Worm (Caenorhabditis elegans) whole organism, late embryonic: ENCODE data around the gene srw-16.

Experiments
- C38D4.7 ChIP-seq: fragments of 200-800 bp; sonication (Bioruptor generic); optimal IDR thresholded peaks from 2 replicates; lab custom pipeline; 2018; ENCODE audit warnings: mild to moderate bottlenecking, missing genetic modification characterization, moderate library complexity, missing compliant biosample characterization
- F13H6.1 ChIP-seq: sonication (generic microtip); optimal IDR thresholded peaks from 2 replicates; lab custom pipeline; 2016; ENCODE audit warnings: missing genetic modification characterization, missing compliant biosample characterization
- K02D7.2 ChIP-seq: sonication (generic microtip); optimal IDR thresholded peaks from 2 replicates; lab custom pipeline; 2017; ENCODE audit warnings: mild to moderate bottlenecking, missing genetic modification characterization, missing compliant biosample characterization
- T23F11.4 ChIP-seq: fragments of 200-800 bp; sonication (Bioruptor generic); optimal IDR thresholded peaks from 2 replicates; lab custom pipeline; 2018; ENCODE audit warnings: mild to moderate bottlenecking, missing genetic modification characterization, missing compliant biosample characterization
- ahr-1 ChIP-seq: sonication (generic microtip); optimal IDR thresholded peaks from 2 replicates; lab custom pipeline; 2016; ENCODE audit warnings: missing genetic modification characterization, missing compliant biosample characterization
- ceh-14 ChIP-seq: sonication (generic microtip); optimal IDR thresholded peaks from 2 replicates; lab custom pipeline; 2016; ENCODE audit warnings: missing genotype, missing genetic modification characterization, missing compliant biosample characterization
- ceh-19 ChIP-seq: fragments of 200-800 bp; sonication (Bioruptor generic); optimal IDR thresholded peaks from 2 replicates; lab custom pipeline; 2018; ENCODE audit warnings: mild to moderate bottlenecking, missing genetic modification characterization, missing compliant biosample characterization
- ceh-22 ChIP-seq: sonication (generic microtip); optimal IDR thresholded peaks from 2 replicates; lab custom pipeline; 2017; ENCODE audit warnings: missing biosample characterization, missing genetic modification characterization
- ceh-34 ChIP-seq: sonication (generic microtip); optimal IDR thresholded peaks from 2 replicates; lab custom pipeline; 2016; ENCODE audit warnings: mild to moderate bottlenecking, missing genetic modification characterization, missing compliant biosample characterization
- ceh-45 ChIP-seq: fragments of 200-800 bp; sonication (Bioruptor generic); IDR thresholded peaks from 2 replicates; pipeline ENCODE4 v1.3.6; 2022; ENCODE audit warnings: missing genetic modification reagents, missing genetic modification characterization, missing compliant biosample characterization
- ceh-48 ChIP-seq: sonication (generic microtip); optimal IDR thresholded peaks from 2 replicates; lab custom pipeline; 2016; ENCODE audit warnings: missing genetic modification characterization, inconsistent platforms, missing compliant biosample characterization
- ceh-9 ChIP-seq: sonication (generic microtip); optimal IDR thresholded peaks from 2 replicates; lab custom pipeline; 2016; ENCODE audit warnings: mild to moderate bottlenecking, missing genetic modification characterization, inconsistent platforms, missing compliant biosample characterization
- dmd-4 ChIP-seq: sonication (generic microtip); optimal IDR thresholded peaks from 2 replicates; lab custom pipeline; 2016; ENCODE audit warnings: borderline replicate concordance, missing genetic modification characterization, missing compliant biosample characterization
- dve-1 ChIP-seq: sonication (generic microtip); optimal IDR thresholded peaks from 2 replicates; lab custom pipeline; 2017; ENCODE audit warnings: antibody characterized with exemption, mild to moderate bottlenecking, missing genetic modification characterization, missing compliant biosample characterization
- elt-2 ChIP-seq: sonication (generic microtip); optimal IDR thresholded peaks from 2 replicates; lab custom pipeline; 2016; ENCODE audit warnings: missing genetic modification reagents, missing genetic modification characterization, missing compliant biosample characterization
- ets-4 ChIP-seq: sonication (generic microtip); optimal IDR thresholded peaks from 2 replicates; lab custom pipeline; 2016; ENCODE audit warnings: missing genetic modification characterization, missing compliant biosample characterization
- fax-1 ChIP-seq: sonication (generic microtip); optimal IDR thresholded peaks from 2 replicates; lab custom pipeline; 2016; ENCODE audit warnings: missing genotype, missing genetic modification characterization, missing compliant biosample characterization
- fkh-10 ChIP-seq: fragments of 150-350 bp; optimal IDR thresholded peaks from 2 replicates; lab custom pipeline; 2014; ENCODE audit warnings: missing biosample characterization, missing genetic modification reagents, missing genetic modification characterization
- fkh-6 ChIP-seq: sonication (generic microtip); optimal IDR thresholded peaks from 2 replicates; lab custom pipeline; 2016; ENCODE audit warnings: missing genetic modification characterization, missing compliant biosample characterization
- hlh-15 ChIP-seq: sonication (generic microtip); optimal IDR thresholded peaks from 2 replicates; lab custom pipeline; 2016; ENCODE audit warnings: missing genetic modification characterization, missing compliant biosample characterization
- hlh-30 ChIP-seq: sonication (generic microtip); optimal IDR thresholded peaks from 2 replicates; lab custom pipeline; 2017; ENCODE audit warnings: antibody characterized with exemption, missing genetic modification characterization, missing compliant biosample characterization; ENCODE audit not compliant: insufficient read depth
- mec-3 ChIP-seq: sonication (generic microtip); optimal IDR thresholded peaks from 2 replicates; lab custom pipeline; 2016; ENCODE audit warnings: borderline replicate concordance, missing genetic modification characterization, missing compliant biosample characterization
- nhr-11 ChIP-seq: fragments of 150-350 bp; optimal IDR thresholded peaks from 2 replicates; lab custom pipeline; 2014; ENCODE audit warnings: missing biosample characterization, missing genetic modification characterization
- npax-4 ChIP-seq: sonication (generic microtip); optimal IDR thresholded peaks from 2 replicates; lab custom pipeline; 2016; ENCODE audit warnings: missing genetic modification characterization, missing compliant biosample characterization
- pag-3 ChIP-seq: sonication (generic microtip); optimal IDR thresholded peaks from 2 replicates; lab custom pipeline; 2016; ENCODE audit warnings: missing compliant biosample characterization, missing genetic modification characterization, borderline replicate concordance
- pat-9 ChIP-seq: fragments of 200-800 bp; sonication (Bioruptor generic); optimal IDR thresholded peaks from 2 replicates; lab custom pipeline; 2018; ENCODE audit warnings: mild to moderate bottlenecking, missing genetic modification characterization, moderate library complexity, missing compliant biosample characterization
- pha-4 ChIP-seq: fragments of 150-350 bp; optimal IDR thresholded peaks from 2 replicates; lab custom pipeline; 2018; ENCODE audit warnings: missing biosample characterization, missing genetic modification reagents, missing genetic modification characterization
- pqm-1 ChIP-seq: sonication (generic microtip); optimal IDR thresholded peaks from 2 replicates; lab custom pipeline; 2016; ENCODE audit warnings: missing genetic modification characterization, missing compliant biosample characterization
- ref-2 ChIP-seq: sonication (generic microtip); optimal IDR thresholded peaks from 2 replicates; lab custom pipeline; 2016; ENCODE audit warnings: missing genetic modification characterization, missing compliant biosample characterization
- sox-4 ChIP-seq: sonication (generic microtip); optimal IDR thresholded peaks from 2 replicates; lab custom pipeline; 2017; ENCODE audit warnings: mild to moderate bottlenecking, missing genetic modification characterization, inconsistent platforms, missing compliant biosample characterization
- syd-9 ChIP-seq: sonication (generic microtip); optimal IDR thresholded peaks from 2 replicates; lab custom pipeline; 2016; ENCODE audit warnings: mild to moderate bottlenecking, missing genetic modification characterization, moderate library complexity, missing compliant biosample characterization
- tbx-7 ChIP-seq: sonication (generic microtip); optimal IDR thresholded peaks from 2 replicates; lab custom pipeline; 2016; ENCODE audit warnings: missing genotype, missing genetic modification characterization, missing compliant biosample characterization
- unc-3 ChIP-seq, 2 experiments: fragments of 200-800 bp in 1 of 2; sonication (Bioruptor generic) in 1 of 2; sonication (generic microtip) in 1 of 2; conservative IDR thresholded peaks in 1 of 2; optimal IDR thresholded peaks in 1 of 2; 2 replicates each; pipeline versions ENCODE4 v1.3.6 to Lab custom; 2016 to 2022; ENCODE audit warnings: missing compliant biosample characterization in 2 of 2, missing genetic modification characterization in 2 of 2, missing genetic modification reagents in 1 of 2
- unc-42 ChIP-seq: sonication (generic microtip); optimal IDR thresholded peaks from 2 replicates; lab custom pipeline; 2016; ENCODE audit warnings: missing genotype, missing genetic modification characterization, missing compliant biosample characterization

srw-16 gene

DNA sequence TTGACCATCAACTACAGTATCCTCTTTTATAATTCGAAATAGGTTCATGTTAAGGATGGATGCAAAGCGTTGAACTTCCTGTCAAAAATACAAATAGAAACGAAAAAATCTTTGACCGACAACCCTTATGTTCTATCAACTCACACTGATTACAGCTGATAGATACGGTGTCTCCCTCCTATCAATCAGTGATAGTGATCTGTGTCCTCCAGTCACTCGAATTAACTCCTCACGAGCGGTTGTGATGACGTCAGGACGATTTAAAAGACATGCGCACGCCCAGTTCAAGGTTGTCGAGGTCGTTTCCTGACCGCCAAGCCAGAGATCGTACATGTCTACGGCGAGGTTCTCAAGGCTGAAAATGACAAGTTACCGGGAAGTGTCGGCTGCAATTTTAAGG lies 11.3 kb upstream of the srw-16 start:
- peak; percentile 57 for TF ChIP-seq elt-2 (tag; lab: Kevin White, UChicago)
- no peak for TF ChIP-seq ceh-45 (GFP tag; lab: Robert Waterston, UW)
- TF ChIP-seq, all 69 proteins: peak for 1

ce11 chrV:15281279-15281949 lies 6.8 kb upstream of the srw-16 start, which contains the start of the genes srw-19 and srx-51:
srw-19 (minus strand) TSS chrV:15281379.
srx-51 (plus strand) TSS chrV:15281899.
- no peak for TF ChIP-seq ets-4 (tag; lab: Kevin White, UChicago)
- TF ChIP-seq nhr-11 (tag; lab: Kevin White, UChicago): no peak
- no peak for TF ChIP-seq T23F11.4
- TF ChIP-seq, all 69 proteins: peak for 0

DNA sequence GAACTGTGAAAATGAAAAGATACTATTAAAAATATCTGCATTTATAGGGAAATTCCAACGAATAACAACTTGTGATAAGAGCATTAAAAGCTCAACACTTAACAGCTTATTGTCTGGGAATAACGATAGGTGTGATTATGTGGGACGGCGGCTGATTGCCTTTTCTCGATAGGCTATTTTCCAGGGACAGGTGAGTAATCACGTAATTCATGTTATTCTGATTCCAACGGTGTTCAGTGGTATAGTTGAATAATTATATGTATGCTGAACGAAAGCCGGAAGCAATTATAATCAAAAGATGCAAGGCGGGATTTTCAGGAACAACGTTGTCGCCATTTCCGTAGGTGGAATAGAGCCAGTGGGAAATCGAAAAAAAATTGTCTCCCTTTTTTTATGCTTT lies 2.3 kb upstream of the srw-16 start, which contains the start of gene srw-17:
Gene srw-17, minus strand, starts transcription at position 101 of the 400 bp plus-strand sequence.
- TF ChIP-seq ceh-19 (GFP tag; lab: Kevin White, UChicago): no peak
- TF ChIP-seq unc-3 (GFP tag; conservative IDR thresholded peaks at IDR 0.05; lab: Robert Waterston, UW): no peak
- no peak for TF ChIP-seq unc-3 (tag; optimal IDR thresholded peaks at IDR 0.05; lab: Kevin White, UChicago)
- no peak for TF ChIP-seq ceh-22 (tag; lab: Kevin White, UChicago)
- TF ChIP-seq mec-3 (tag; lab: Kevin White, UChicago): no peak

- TF ChIP-seq fax-1 (tag; lab: Kevin White, UChicago): no peak
- TF ChIP-seq fkh-10 (GFP tag; lab: Kevin White, UChicago): no peak
- TF ChIP-seq sox-4: no peak
- no peak for TF ChIP-seq pat-9
- no peak for TF ChIP-seq unc-42 (tag; lab: Kevin White, UChicago)
- TF ChIP-seq npax-4 (tag; lab: Kevin White, UChicago): no peak
- no peak for TF ChIP-seq C38D4.7 (GFP tag; lab: Kevin White, UChicago)
- no peak for TF ChIP-seq nhr-11 (tag; lab: Kevin White, UChicago)
- TF ChIP-seq tbx-7 (tag; lab: Kevin White, UChicago): no peak
- no peak for TF ChIP-seq dve-1 (tag; lab: Kevin White, UChicago)
- no peak for TF ChIP-seq pha-4 (tag; lab: Kevin White, UChicago)
- TF ChIP-seq ceh-9: no peak
- TF ChIP-seq, all 69 proteins: peak for 0
Measured at ce11 chrV:15272263-15272662, 2.4 kb downstream of the srw-16 start, which contains the start of gene T10H4.4. T10H4.4 (minus strand) TSS chrV:15272363.

DNA sequence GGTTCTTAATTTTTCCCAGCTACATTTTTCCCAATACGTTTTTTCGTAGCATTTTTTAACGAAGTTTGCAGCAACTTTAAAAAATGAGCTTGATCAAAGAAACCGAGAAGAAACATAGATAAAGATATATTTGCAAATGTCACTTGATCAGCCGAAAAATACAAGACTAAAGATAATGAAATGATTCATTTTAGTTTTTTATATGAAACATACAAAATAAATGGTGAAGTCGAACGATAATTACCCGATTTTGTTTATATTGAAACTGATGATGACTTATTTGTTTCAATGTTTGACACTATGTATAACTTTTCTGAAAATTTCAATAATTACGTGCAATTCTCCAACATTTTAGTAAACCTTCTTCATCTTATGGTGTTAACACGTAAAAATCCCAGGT lies 6.4 kb downstream of the srw-16 start, which contains the start of gene srw-22:
Gene srw-22, plus strand, starts transcription at position 301 of the 400 bp plus-strand sequence.
- TF ChIP-seq ceh-48: no peak

ce11 chrV:15267405-15267804 lies 7.3 kb downstream of the srw-16 start, which contains the start of gene T10H4.13:
T10H4.13 (minus strand) TSS chrV:15267505.
- TF ChIP-seq K02D7.2 (no peak), ceh-9 (no peak), hlh-30 (tag; lab: Kevin White, UChicago) (no peak), ets-4 (tag; lab: Kevin White, UChicago) (no peak), ahr-1 (no peak), nhr-11 (tag; lab: Kevin White, UChicago) (no peak), pqm-1 (tag; lab: Kevin White, UChicago) (no peak), dve-1 (tag; lab: Kevin White, UChicago) (no peak), pag-3 (no peak), fkh-6 (no peak)

DNA sequence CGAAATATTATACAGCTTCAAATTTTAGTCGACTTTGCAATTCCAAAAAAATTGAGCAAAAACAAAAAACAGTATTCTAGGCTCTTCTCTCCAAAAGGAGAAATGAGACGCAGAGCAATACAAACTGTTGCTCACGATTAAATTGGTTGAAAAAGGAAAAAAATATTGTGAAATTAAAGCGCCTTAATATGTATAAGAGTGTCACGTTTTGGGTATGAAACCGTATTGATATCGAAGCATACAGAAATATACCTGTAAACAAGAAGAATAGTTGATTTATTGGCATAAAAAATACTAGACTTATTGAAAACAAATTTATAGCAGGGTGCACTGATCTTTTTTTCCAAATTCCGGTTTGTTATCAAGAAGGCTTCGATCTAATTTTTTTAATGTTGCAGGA lies 8.8 kb downstream of the srw-16 start, which contains the start of gene M01B2.13:
Gene M01B2.13, minus strand, starts transcription at position 101 of the 400 bp plus-strand sequence.
- TF ChIP-seq dmd-4 (tag; lab: Kevin White, UChicago) (no peak), ref-2 (tag; lab: Kevin White, UChicago) (no peak), ceh-19 (GFP tag; lab: Kevin White, UChicago) (no peak), ceh-34 (tag; lab: Kevin White, UChicago) (no peak), syd-9 (tag; lab: Kevin White, UChicago) (no peak), hlh-30 (tag; lab: Kevin White, UChicago) (no peak), ceh-14 (tag; lab: Kevin White, UChicago) (no peak), pqm-1 (tag; lab: Kevin White, UChicago) (no peak), hlh-15 (no peak), F13H6.1 (tag; lab: Kevin White, UChicago) (no peak)
